Worm (Caenorhabditis elegans) whole organism, L4/young adult: ENCODE data around the gene ciao-2B.

Experiments
- W03F9.2 ChIP-seq: fragments of 150-350 bp; optimal IDR thresholded peaks from 2 replicates; lab custom pipeline; 2014; ENCODE audit warnings: missing biosample characterization, missing genetic modification characterization
- dao-5 ChIP-seq: sonication (generic microtip); optimal IDR thresholded peaks from 2 replicates; lab custom pipeline; 2016; ENCODE audit warnings: missing genotype, missing genetic modification characterization, moderate library complexity, missing compliant biosample characterization
- him-1 ChIP-seq: sonication (generic microtip); optimal IDR thresholded peaks from 2 replicates; lab custom pipeline; 2016; ENCODE audit warnings: missing genotype, missing genetic modification reagents, missing genetic modification characterization, missing compliant biosample characterization

- TF ChIP-seq him-1 (tag; lab: Kevin White, UChicago): no peak
- no peak for TF ChIP-seq dao-5 (tag; lab: Kevin White, UChicago)
- TF ChIP-seq W03F9.2 (tag; lab: Kevin White, UChicago): no peak
Measured at ce11 chrIII:13476682-13477081, 37.3 kb upstream of the ciao-2B start, which contains the start of gene T27E9.6.
